Fruit fly (Drosophila melanogaster) whole organism, wandering third instar larva: ENCODE measurements around the gene Gli.

Experiments used
- Abd-B ChIP-seq: fragments of >200 bp; optimal IDR thresholded peaks from 2 replicates; lab custom pipeline; 2017; ENCODE audit warnings: missing biosample characterization, missing genetic modification characterization
- CG32264 ChIP-seq: fragments of 200-800 bp; sonication (Bioruptor generic); optimal IDR thresholded peaks from 2 replicates; lab custom pipeline; 2016; ENCODE audit warnings: missing biosample characterization, missing genetic modification characterization
- CG9705 ChIP-seq: fragments of 200-800 bp; sonication (Bioruptor generic); optimal IDR thresholded peaks from 2 replicates; lab custom pipeline; 2018; ENCODE audit warnings: missing biosample characterization, mild to moderate bottlenecking, missing genetic modification characterization
- CrebA ChIP-seq: fragments of 200-800 bp; sonication (Bioruptor generic); optimal IDR thresholded peaks from 2 replicates; lab custom pipeline; 2016; ENCODE audit warnings: missing biosample characterization, mild to moderate bottlenecking, missing genetic modification characterization, borderline replicate concordance
- Dfd ChIP-seq: fragments of >200 bp; optimal IDR thresholded peaks from 2 replicates; lab custom pipeline; 2017; ENCODE audit warnings: missing biosample characterization, missing genetic modification characterization
- Dif ChIP-seq: fragments of 200-275, 200-300 bp; sonication (Bioruptor generic); optimal IDR thresholded peaks from 2 replicates; lab custom pipeline; 2018; ENCODE audit warnings: missing biosample characterization, missing genetic modification characterization; ENCODE audit not compliant: partially characterized antibody
- GATAd ChIP-seq: sonication (Bioruptor generic); optimal IDR thresholded peaks from 2 replicates; lab custom pipeline; 2016; ENCODE audit warnings: missing biosample characterization, missing genetic modification characterization
- HLH106 ChIP-seq: fragments of 200-800 bp; optimal IDR thresholded peaks from 3 replicates; lab custom pipeline; 2019; ENCODE audit warnings: missing biosample characterization, mild to moderate bottlenecking, missing genetic modification characterization, moderate library complexity
- Hnf4 ChIP-seq: fragments of 200-800 bp; sonication (Bioruptor generic); optimal IDR thresholded peaks from 2 replicates; lab custom pipeline; 2016; ENCODE audit warnings: missing biosample characterization, mild to moderate bottlenecking, missing genetic modification characterization
- Hr78 ChIP-seq: fragments of >200 bp; optimal IDR thresholded peaks from 2 replicates; lab custom pipeline; 2017; ENCODE audit warnings: missing biosample characterization, missing genetic modification characterization
- Hr83 ChIP-seq: fragments of 200-300 bp; sonication (Bioruptor generic); optimal IDR thresholded peaks from 2 replicates; lab custom pipeline; 2016; ENCODE audit warnings: missing biosample characterization, mild to moderate bottlenecking, missing genetic modification characterization, moderate library complexity; ENCODE audit not compliant: poor library complexity, severe bottlenecking
- Jra ChIP-seq: sonication (Bioruptor generic); optimal IDR thresholded peaks from 2 replicates; lab custom pipeline; 2016; ENCODE audit warnings: missing biosample characterization, missing genetic modification characterization
- Mio ChIP-seq: sonication (Bioruptor generic); optimal IDR thresholded peaks from 2 replicates; lab custom pipeline; 2016; ENCODE audit warnings: missing biosample characterization, missing genetic modification characterization
- Myc ChIP-seq: fragments of >200 bp; optimal IDR thresholded peaks from 2 replicates; lab custom pipeline; 2017
- N ChIP-seq: fragments of >200 bp; optimal IDR thresholded peaks from 2 replicates; lab custom pipeline; 2018; ENCODE audit warnings: missing biosample characterization, missing external identifiers, missing genetic modification characterization
- OdsH ChIP-seq: fragments of 200-800 bp; sonication (Bioruptor generic); optimal IDR thresholded peaks from 2 replicates; lab custom pipeline; 2016; ENCODE audit warnings: missing biosample characterization, mild to moderate bottlenecking, missing genetic modification characterization
- Rel ChIP-seq, 2 experiments: fragments of 200-800 bp; sonication (Bioruptor generic) in 1 of 2; optimal IDR thresholded peaks; 2 replicates in 1 of 2; 3 replicates in 1 of 2; lab custom pipeline; 2016 to 2019; ENCODE audit warnings: mild to moderate bottlenecking in 2 of 2, missing biosample characterization in 2 of 2, missing genetic modification characterization in 2 of 2, moderate library complexity in 1 of 2
- Sp1 ChIP-seq: fragments of 200-800 bp; sonication (Bioruptor generic); optimal IDR thresholded peaks from 3 replicates; lab custom pipeline; 2019; ENCODE audit warnings: missing biosample characterization, mild to moderate bottlenecking, missing genetic modification characterization, moderate library complexity
- Vsx2 ChIP-seq: fragments of 200-300, 225-300 bp; sonication (Bioruptor generic); optimal IDR thresholded peaks from 2 replicates; lab custom pipeline; 2018; ENCODE audit warnings: missing biosample characterization, missing genetic modification characterization; ENCODE audit not compliant: partially characterized antibody
- br ChIP-seq: fragments of 200-800 bp; sonication (Bioruptor generic); optimal IDR thresholded peaks from 2 replicates; lab custom pipeline; 2016; ENCODE audit warnings: missing biosample characterization, missing genetic modification characterization
- brk ChIP-seq: fragments of 200-800 bp; sonication (Bioruptor generic); optimal IDR thresholded peaks from 2 replicates; lab custom pipeline; 2016; ENCODE audit warnings: missing biosample characterization, mild to moderate bottlenecking, missing genetic modification characterization
- dl ChIP-seq, 2 experiments: fragments of 175-275, 200-275 bp in 1 of 2; fragments of 200-275 bp in 1 of 2; sonication (Bioruptor generic); optimal IDR thresholded peaks; lab custom pipeline; 2018; ENCODE audit warnings: mild to moderate bottlenecking in 2 of 2, missing biosample characterization in 2 of 2, missing genetic modification characterization in 2 of 2, moderate library complexity in 2 of 2; ENCODE audit not compliant: partially characterized antibody in 2 of 2, insufficient read depth in 1 of 2
- dmrt93B ChIP-seq: fragments of 200-800 bp; sonication (Bioruptor generic); optimal IDR thresholded peaks from 2 replicates; lab custom pipeline; 2018; ENCODE audit warnings: missing biosample characterization, mild to moderate bottlenecking, missing genetic modification characterization
- dsf ChIP-seq: sonication (Bioruptor generic); optimal IDR thresholded peaks from 2 replicates; lab custom pipeline; 2016; ENCODE audit warnings: missing biosample characterization, missing genetic modification characterization, borderline replicate concordance
- ey ChIP-seq: fragments of 200-800 bp; sonication (Bioruptor generic); optimal IDR thresholded peaks from 2 replicates; lab custom pipeline; 2016; ENCODE audit warnings: missing biosample characterization, missing genetic modification characterization
- foxo ChIP-seq, 2 experiments: fragments of 200-800 bp; sonication (Bioruptor generic); optimal IDR thresholded peaks; 2 replicates in 1 of 2; 3 replicates in 1 of 2; lab custom pipeline; 2016 to 2017; ENCODE audit warnings: missing biosample characterization in 2 of 2, missing genetic modification characterization in 2 of 2
- fru ChIP-seq: fragments of 200-800 bp; sonication (Bioruptor generic); optimal IDR thresholded peaks from 3 replicates; lab custom pipeline; 2016; ENCODE audit warnings: missing biosample characterization, mild to moderate bottlenecking, missing genetic modification characterization
- h ChIP-seq: fragments of 200-800 bp; sonication (Bioruptor generic); optimal IDR thresholded peaks from 3 replicates; lab custom pipeline; 2016; ENCODE audit warnings: missing biosample characterization, mild to moderate bottlenecking, missing genetic modification characterization
- jim ChIP-seq: fragments of 175-275, 200-325 bp; sonication (Bioruptor generic); optimal IDR thresholded peaks from 2 replicates; lab custom pipeline; 2016; ENCODE audit warnings: missing biosample characterization, mild to moderate bottlenecking, missing genetic modification characterization
- lola ChIP-seq: fragments of >200 bp; optimal IDR thresholded peaks from 2 replicates; lab custom pipeline; 2017; ENCODE audit warnings: missing biosample characterization, missing genetic modification characterization
- pan ChIP-seq: fragments of >200 bp; optimal IDR thresholded peaks from 2 replicates; lab custom pipeline; 2017
- psq ChIP-seq: fragments of 200-800 bp; sonication (Bioruptor generic); optimal IDR thresholded peaks from 3 replicates; lab custom pipeline; 2017; ENCODE audit warnings: missing biosample characterization, mild to moderate bottlenecking, missing genetic modification characterization, moderate library complexity
- rgr ChIP-seq: fragments of 200-800 bp; sonication (Bioruptor generic); optimal IDR thresholded peaks from 3 replicates; lab custom pipeline; 2016; ENCODE audit warnings: missing biosample characterization, mild to moderate bottlenecking, missing genetic modification characterization
- sage ChIP-seq: fragments of 200-800 bp; sonication (Bioruptor generic); optimal IDR thresholded peaks from 2 replicates; lab custom pipeline; 2016; ENCODE audit warnings: missing biosample characterization, mild to moderate bottlenecking, missing genetic modification characterization
- sv ChIP-seq: fragments of 200-800 bp; sonication (Bioruptor generic); optimal IDR thresholded peaks from 3 replicates; lab custom pipeline; 2016; ENCODE audit warnings: missing biosample characterization, missing genetic modification characterization
- tai ChIP-seq: sonication (Bioruptor generic); optimal IDR thresholded peaks from 2 replicates; lab custom pipeline; 2016; ENCODE audit warnings: missing biosample characterization, missing genetic modification characterization
- usp ChIP-seq: fragments of >200 bp; optimal IDR thresholded peaks from 2 replicates; lab custom pipeline; 2017; ENCODE audit warnings: missing biosample characterization, missing genetic modification characterization
- woc ChIP-seq: sonication (Bioruptor generic); optimal IDR thresholded peaks from 2 replicates; lab custom pipeline; 2016; ENCODE audit warnings: missing biosample characterization, mild to moderate bottlenecking, missing genetic modification characterization

Gene Gli

DNA sequence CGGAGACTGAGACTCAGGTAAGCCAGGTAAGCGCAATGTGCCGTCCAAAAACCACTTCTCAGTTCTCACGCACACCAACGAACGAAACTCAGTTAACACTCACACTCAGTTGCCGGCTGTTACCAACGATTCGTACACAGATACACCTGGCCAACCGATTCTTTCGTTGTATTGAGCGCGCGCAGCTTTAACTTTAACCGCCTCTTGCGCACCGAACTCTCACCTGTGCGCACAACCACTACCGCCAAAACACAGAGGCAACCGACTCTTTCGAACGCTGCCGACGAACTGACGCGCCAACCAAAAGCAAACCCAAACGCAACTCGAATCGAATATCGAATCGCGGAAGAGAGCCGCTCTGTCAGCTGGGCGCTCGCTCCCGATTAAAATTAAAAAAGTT is at the start of gene Gli:
Gli (minus strand) TSS at position 293 of the 400 bp plus-strand sequence.
- no peak for TF ChIP-seq CrebA (GFP tag; lab: Kevin White, UChicago)
- no peak for TF ChIP-seq brk (GFP tag; lab: Kevin White, UChicago)
- no peak for TF ChIP-seq fru (GFP tag; lab: Kevin White, UChicago)
- peak; percentile 49 for TF ChIP-seq Hr83 (GFP tag; lab: Kevin White, UChicago)
- TF ChIP-seq ey (GFP tag; lab: Kevin White, UChicago), result no peak
- TF ChIP-seq sage, result no peak
- TF ChIP-seq HLH106 (tag; lab: Kevin White, UChicago), result no peak
- TF ChIP-seq dsf (GFP tag; lab: Kevin White, UChicago), result no peak
- peak; percentile 65 for TF ChIP-seq N (GFP tag; lab: Kevin White, UChicago)
- TF ChIP-seq Jra (GFP tag; lab: Kevin White, UChicago), result peak; percentile 52
- TF ChIP-seq OdsH, result no peak
- TF ChIP-seq jim (GFP tag; lab: Kevin White, UChicago), result peak; percentile 52
- peak in 1 of 2 experiments; percentile 78 for TF ChIP-seq dl (GFP tag; optimal IDR thresholded peaks at IDR 0.05; lab: Kevin White, UChicago; ENCODE audit: insufficient read depth in 1 of 2, partially characterized antibody in 2 of 2)
- peak; percentile 76 for TF ChIP-seq Dif
- TF ChIP-seq psq (GFP tag; lab: Kevin White, UChicago), result no peak
- no peak for TF ChIP-seq Hnf4 (GFP tag; lab: Kevin White, UChicago)
- no peak for TF ChIP-seq Mio (GFP tag; lab: Kevin White, UChicago)
- TF ChIP-seq Vsx2 (GFP tag; lab: Kevin White, UChicago), result peak; percentile 89
- no peak for TF ChIP-seq h
- TF ChIP-seq dmrt93B (GFP tag; lab: Kevin White, UChicago), result no peak
- TF ChIP-seq GATAd, result no peak
- no peak for TF ChIP-seq tai
- TF ChIP-seq br (GFP tag; lab: Kevin White, UChicago), result no peak
- no peak for TF ChIP-seq woc (GFP tag; lab: Kevin White, UChicago)
- no peak for TF ChIP-seq Sp1 (GFP tag; lab: Kevin White, UChicago)
- no peak for TF ChIP-seq CG9705 (GFP tag; lab: Kevin White, UChicago)
- no peak for TF ChIP-seq rgr (GFP tag; lab: Kevin White, UChicago)
- no peak for TF ChIP-seq Myc (lab: Kevin White, UChicago)
- TF ChIP-seq Abd-B (GFP tag; lab: Kevin White, UChicago), result no peak
- TF ChIP-seq pan, result no peak
- no peak for TF ChIP-seq Hr78 (GFP tag; lab: Kevin White, UChicago)
- TF ChIP-seq CG32264 (GFP tag; lab: Kevin White, UChicago), result no peak
- TF ChIP-seq sv (GFP tag; lab: Kevin White, UChicago), result no peak
- no peak for TF ChIP-seq Dfd (GFP tag; lab: Kevin White, UChicago)
- peak in 1 of 2 experiments; percentile 55 for TF ChIP-seq foxo (GFP tag; optimal IDR thresholded peaks at IDR 0.05; lab: Kevin White, UChicago)
- no peak for TF ChIP-seq lola (GFP tag; lab: Kevin White, UChicago)
- TF ChIP-seq usp, result no peak
- no peak for TF ChIP-seq Rel (GFP tag; optimal IDR thresholded peaks at IDR 0.05; lab: Kevin White, UChicago)
- peak; percentile 63 for TF ChIP-seq Rel (tag; optimal IDR thresholded peaks at IDR 0.05; lab: Kevin White, UChicago)

DNA sequence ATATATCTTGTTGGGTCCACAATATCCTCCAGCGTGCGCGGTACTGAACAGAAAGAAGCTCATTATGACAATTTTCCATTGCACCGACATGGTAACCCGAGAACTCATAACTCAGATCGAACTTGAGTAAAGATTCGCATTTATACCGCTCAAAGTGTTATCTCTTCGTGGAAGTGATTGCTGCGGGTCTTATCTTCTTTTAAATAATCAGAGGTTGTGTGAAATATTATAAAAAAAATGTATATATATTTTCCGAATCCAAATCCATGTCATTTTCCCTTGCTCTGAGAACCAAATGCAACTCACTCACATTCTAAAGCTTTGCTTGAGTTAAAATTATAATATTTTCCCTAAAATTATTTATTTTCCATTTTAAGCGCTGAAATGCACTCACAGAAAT is 49.5 kb upstream of the Gli start, which contains the start of gene CG42876:
CG42876 (minus strand) TSS at position 101 of the 400 bp plus-strand sequence.
- TF ChIP-seq Dif, result no peak
- TF ChIP-seq lola (GFP tag; lab: Kevin White, UChicago), result no peak
- no peak for TF ChIP-seq Myc (lab: Kevin White, UChicago)
- TF ChIP-seq jim (GFP tag; lab: Kevin White, UChicago), result no peak
- TF ChIP-seq brk (GFP tag; lab: Kevin White, UChicago), result no peak
- TF ChIP-seq Sp1 (GFP tag; lab: Kevin White, UChicago), result no peak
- no peak for TF ChIP-seq sage

DNA sequence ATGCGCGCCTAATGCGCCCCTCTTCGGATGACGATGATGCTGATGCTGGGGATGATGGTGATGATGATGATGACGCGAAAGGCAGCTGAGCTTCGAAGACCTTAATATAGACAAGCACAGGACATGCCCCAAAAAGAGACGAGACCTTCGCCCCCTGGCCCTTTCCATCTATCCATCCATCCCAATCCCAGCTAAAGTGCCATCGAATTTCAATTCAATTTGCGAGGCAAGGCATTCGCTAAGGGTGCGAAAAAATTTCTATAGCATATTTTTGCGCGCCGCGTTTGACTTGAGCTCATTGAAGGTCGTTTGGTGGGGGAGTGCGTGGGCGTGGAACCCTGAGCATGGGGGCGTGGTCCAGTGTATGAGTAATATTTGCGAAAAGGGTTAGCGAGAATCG is 33.7 kb upstream of the Gli start:
- TF ChIP-seq h, result no peak
- TF ChIP-seq HLH106 (tag; lab: Kevin White, UChicago), result no peak
- TF ChIP-seq Hnf4 (GFP tag; lab: Kevin White, UChicago), result no peak
- TF ChIP-seq CG9705 (GFP tag; lab: Kevin White, UChicago), result no peak
- TF ChIP-seq dmrt93B (GFP tag; lab: Kevin White, UChicago), result no peak
- no peak for TF ChIP-seq Vsx2 (GFP tag; lab: Kevin White, UChicago)
- TF ChIP-seq lola (GFP tag; lab: Kevin White, UChicago), result no peak
- no peak for TF ChIP-seq foxo (GFP tag; optimal IDR thresholded peaks at IDR 0.05; lab: Kevin White, UChicago)
- no peak for TF ChIP-seq OdsH
- no peak for TF ChIP-seq Mio (GFP tag; lab: Kevin White, UChicago)
- no peak for TF ChIP-seq CrebA (GFP tag; lab: Kevin White, UChicago)
- TF ChIP-seq dsf (GFP tag; lab: Kevin White, UChicago), result no peak
- TF ChIP-seq N (GFP tag; lab: Kevin White, UChicago), result no peak
- TF ChIP-seq woc (GFP tag; lab: Kevin White, UChicago), result no peak
- TF ChIP-seq rgr (GFP tag; lab: Kevin White, UChicago), result no peak
